Fruit fly (Drosophila melanogaster) whole organism, embryonic: ENCODE results near the gene CG9166.
A peak's percentile ranks its signal among the peaks of the same experiment; 100 is the strongest.

Experiments used
- B-H1 ChIP-seq: fragments of 200-800 bp; sonication (Bioruptor generic); IDR thresholded peaks from 3 replicates; pipeline ENCODE4 v1.3.6; 2022; ENCODE audit warnings: missing biosample characterization, missing genetic modification characterization
- CG10147 ChIP-seq: fragments of 200-800 bp; sonication (Bioruptor generic); optimal IDR thresholded peaks from 2 replicates; lab custom pipeline; 2019; ENCODE audit warnings: missing biosample characterization, mild to moderate bottlenecking, missing genetic modification characterization, moderate library complexity
- CG10366 ChIP-seq: fragments of 200-800 bp; sonication (Bioruptor generic); IDR thresholded peaks from 2 replicates; pipeline ENCODE4 v1.3.6; 2022; ENCODE audit warnings: missing biosample characterization, missing genetic modification characterization
- CG10979 ChIP-seq: fragments of 200-800 bp; sonication (Bioruptor generic); optimal IDR thresholded peaks from 2 replicates; lab custom pipeline; 2018; ENCODE audit warnings: missing biosample characterization, mild to moderate bottlenecking, missing genetic modification characterization, moderate library complexity
- CG11085 ChIP-seq: fragments of 200-800 bp; sonication (Bioruptor generic); IDR thresholded peaks from 2 replicates; pipeline ENCODE4 v1.3.6; 2022; ENCODE audit warnings: missing biosample characterization, missing genetic modification characterization
- CG11504 ChIP-seq: fragments of 200-800 bp; sonication (Bioruptor generic); optimal IDR thresholded peaks from 3 replicates; lab custom pipeline; 2019; ENCODE audit warnings: missing biosample characterization, mild to moderate bottlenecking, missing genetic modification characterization, moderate library complexity
- CG11560 ChIP-seq: fragments of 200-800 bp; sonication (Bioruptor generic); IDR thresholded peaks from 3 replicates; pipeline ENCODE4 v1.3.6; 2022; ENCODE audit warnings: missing biosample characterization, missing genetic modification characterization
- CG11695 ChIP-seq: fragments of 200-800 bp; sonication (Bioruptor generic); IDR thresholded peaks from 3 replicates; pipeline ENCODE4 v1.3.6; 2022; ENCODE audit warnings: missing biosample characterization, missing genetic modification characterization
- CG12104 ChIP-seq: fragments of 200-800 bp; sonication (Bioruptor generic); optimal IDR thresholded peaks from 3 replicates; lab custom pipeline; 2016; ENCODE audit warnings: missing biosample characterization, missing genetic modification characterization
- CG14667 ChIP-seq: fragments of 200-800 bp; sonication (Bioruptor generic); IDR thresholded peaks from 2 replicates; pipeline ENCODE4 v1.3.6; 2022; ENCODE audit warnings: missing biosample characterization, missing genetic modification characterization
- CG14860 ChIP-seq: fragments of 200-800 bp; sonication (Bioruptor generic); IDR thresholded peaks from 3 replicates; pipeline ENCODE4 v1.3.6; 2022; ENCODE audit warnings: missing biosample characterization, missing genetic modification characterization; ENCODE audit not compliant: partially characterized antibody
- CG17385 ChIP-seq: fragments of 200-800 bp; sonication (Bioruptor generic); optimal IDR thresholded peaks from 3 replicates; lab custom pipeline; 2018; ENCODE audit warnings: missing biosample characterization, mild to moderate bottlenecking, missing genetic modification characterization
- CG17829 ChIP-seq: fragments of 200-800 bp; optimal IDR thresholded peaks from 2 replicates; lab custom pipeline; 2019; ENCODE audit warnings: missing biosample characterization, mild to moderate bottlenecking, missing genetic modification characterization, moderate library complexity
- CG2875 ChIP-seq: fragments of 200-800 bp; sonication (Bioruptor generic); optimal IDR thresholded peaks from 2 replicates; lab custom pipeline; 2017; ENCODE audit warnings: missing biosample characterization, mild to moderate bottlenecking, missing genetic modification characterization, missing genetic modification reagents
- CG33557 ChIP-seq: fragments of 200-800 bp; sonication (Bioruptor generic); optimal IDR thresholded peaks from 2 replicates; lab custom pipeline; 2019; ENCODE audit warnings: missing biosample characterization, mild to moderate bottlenecking, missing genetic modification characterization, moderate library complexity
- CG3407 ChIP-seq: fragments of 200-800 bp; sonication (Bioruptor generic); optimal IDR thresholded peaks from 2 replicates; lab custom pipeline; 2018; ENCODE audit warnings: missing biosample characterization, mild to moderate bottlenecking, missing genetic modification characterization
- CG3838 ChIP-seq: fragments of 200-800 bp; sonication (Bioruptor generic); optimal IDR thresholded peaks from 3 replicates; lab custom pipeline; 2016; ENCODE audit warnings: missing biosample characterization, missing genetic modification characterization
- CG43689 ChIP-seq: fragments of 200-800 bp; sonication (Bioruptor generic); IDR thresholded peaks from 2 replicates; pipeline ENCODE4 v1.3.6; 2022; ENCODE audit warnings: missing biosample characterization, missing genetic modification characterization
- CG4730 ChIP-seq: fragments of 200-800 bp; sonication (Bioruptor generic); IDR thresholded peaks from 2 replicates; pipeline ENCODE4 v1.3.6; 2022; ENCODE audit warnings: missing biosample characterization, missing genetic modification characterization
- CG7372 ChIP-seq: fragments of 200-800 bp; sonication (Bioruptor generic); IDR thresholded peaks from 2 replicates; pipeline ENCODE4 v1.3.6; 2022; ENCODE audit warnings: missing biosample characterization, missing genetic modification characterization
- CG7786 ChIP-seq: fragments of 200-800 bp; sonication (Bioruptor generic); optimal IDR thresholded peaks from 2 replicates; lab custom pipeline; 2016; ENCODE audit warnings: missing biosample characterization, missing genetic modification characterization
- CG8388 ChIP-seq: fragments of 200-800 bp; sonication (Bioruptor generic); optimal IDR thresholded peaks from 2 replicates; lab custom pipeline; 2019; ENCODE audit warnings: missing biosample characterization, mild to moderate bottlenecking, missing genetic modification characterization, moderate library complexity
- CrebB ChIP-seq: fragments of 200-800 bp; sonication (Bioruptor generic); optimal IDR thresholded peaks from 3 replicates; lab custom pipeline; 2018; ENCODE audit warnings: missing biosample characterization, mild to moderate bottlenecking, missing genetic modification characterization
- D19A ChIP-seq: fragments of 200-800 bp; optimal IDR thresholded peaks from 3 replicates; lab custom pipeline; 2019; ENCODE audit warnings: missing biosample characterization, mild to moderate bottlenecking, missing genetic modification characterization, moderate library complexity
- E2f2 ChIP-seq: fragments of 200-800 bp; sonication (Bioruptor generic); IDR thresholded peaks from 2 replicates; pipeline ENCODE4 v1.3.6; 2022; ENCODE audit warnings: missing biosample characterization, missing genetic modification characterization
- Hmr ChIP-seq: fragments of 200-800 bp; sonication (Bioruptor generic); optimal IDR thresholded peaks from 3 replicates; lab custom pipeline; 2017; ENCODE audit warnings: mild to moderate bottlenecking, missing biosample characterization, missing genetic modification reagents, missing genetic modification characterization
- Meics ChIP-seq: fragments of 200-800 bp; sonication (Bioruptor generic); optimal IDR thresholded peaks from 2 replicates; lab custom pipeline; 2017; ENCODE audit warnings: missing biosample characterization, mild to moderate bottlenecking, missing genetic modification characterization
- Mrtf ChIP-seq: fragments of 200-800 bp; sonication (Bioruptor generic); IDR thresholded peaks from 3 replicates; pipeline ENCODE4 v1.3.6; 2022; ENCODE audit warnings: missing biosample characterization, missing genetic modification characterization
- Myb ChIP-seq: fragments of 200-800 bp; sonication (Bioruptor generic); optimal IDR thresholded peaks from 2 replicates; lab custom pipeline; 2016; ENCODE audit warnings: missing biosample characterization, missing genetic modification characterization
- NFAT ChIP-seq: fragments of 200-800 bp; sonication (Bioruptor generic); IDR thresholded peaks from 2 replicates; pipeline ENCODE4 v1.3.6; 2022; ENCODE audit warnings: missing biosample characterization, missing genetic modification characterization
- NfI ChIP-seq: fragments of 200-800 bp; sonication (Bioruptor generic); optimal IDR thresholded peaks from 3 replicates; lab custom pipeline; 2018; ENCODE audit warnings: missing biosample characterization, mild to moderate bottlenecking, missing genetic modification characterization, moderate library complexity
- Oli ChIP-seq: fragments of 200-800 bp; sonication (Bioruptor generic); optimal IDR thresholded peaks from 2 replicates; lab custom pipeline; 2018; ENCODE audit warnings: missing biosample characterization, mild to moderate bottlenecking, missing genetic modification characterization, moderate library complexity
- Rx ChIP-seq: fragments of 200-800 bp; sonication (Bioruptor generic); IDR thresholded peaks from 2 replicates; pipeline ENCODE4 v1.3.6; 2022; ENCODE audit warnings: missing biosample characterization, missing genetic modification characterization
- Ssrp ChIP-seq: fragments of 200-800 bp; sonication (Bioruptor generic); optimal IDR thresholded peaks from 2 replicates; lab custom pipeline; 2018; ENCODE audit warnings: missing biosample characterization, mild to moderate bottlenecking, missing genetic modification characterization, moderate library complexity
- aop ChIP-seq: fragments of 200-800 bp; sonication (Bioruptor generic); IDR thresholded peaks from 2 replicates; pipeline ENCODE4 v1.3.6; 2022; ENCODE audit warnings: missing biosample characterization, missing genetic modification characterization
- ara ChIP-seq: fragments of 200-800 bp; sonication (Bioruptor generic); IDR thresholded peaks from 2 replicates; pipeline ENCODE4 v1.3.6; 2022; ENCODE audit warnings: missing biosample characterization, missing genetic modification characterization
- cg ChIP-seq: fragments of 200-800 bp; sonication (Bioruptor generic); optimal IDR thresholded peaks from 3 replicates; lab custom pipeline; 2019; ENCODE audit warnings: missing biosample characterization, mild to moderate bottlenecking, missing genetic modification characterization, moderate library complexity
- ems ChIP-seq: fragments of 200-800 bp; sonication (Bioruptor generic); optimal IDR thresholded peaks from 3 replicates; lab custom pipeline; 2016; ENCODE audit warnings: missing biosample characterization, missing genetic modification characterization
- en ChIP-seq: fragments of 200-800 bp; sonication (Bioruptor generic); optimal IDR thresholded peaks from 2 replicates; lab custom pipeline; 2016; ENCODE audit warnings: missing biosample characterization, missing genetic modification characterization
- grn ChIP-seq: fragments of 200-800 bp; sonication (Bioruptor generic); optimal IDR thresholded peaks from 3 replicates; lab custom pipeline; 2017; ENCODE audit warnings: missing biosample characterization, missing genetic modification characterization
- gro ChIP-seq: fragments of 200-800 bp; sonication (Bioruptor generic); optimal IDR thresholded peaks from 2 replicates; lab custom pipeline; 2016; ENCODE audit warnings: missing biosample characterization, missing genetic modification characterization
- inv ChIP-seq: fragments of 200-800 bp; sonication (Bioruptor generic); IDR thresholded peaks from 2 replicates; pipeline ENCODE4 v1.3.6; 2022; ENCODE audit warnings: missing biosample characterization, missing genetic modification characterization; ENCODE audit not compliant: partially characterized antibody
- pita ChIP-seq: fragments of 200-800 bp; sonication (Bioruptor generic); optimal IDR thresholded peaks from 2 replicates; lab custom pipeline; 2017; ENCODE audit warnings: missing biosample characterization, mild to moderate bottlenecking, missing genetic modification characterization
- ro ChIP-seq: fragments of 200-800 bp; sonication (Bioruptor generic); IDR thresholded peaks from 2 replicates; pipeline ENCODE4 v1.3.6; 2022; ENCODE audit warnings: missing biosample characterization, missing genetic modification characterization
- salm ChIP-seq: fragments of 200-800 bp; sonication (Bioruptor generic); optimal IDR thresholded peaks from 2 replicates; lab custom pipeline; 2018; ENCODE audit warnings: missing biosample characterization, mild to moderate bottlenecking, missing genetic modification characterization
- tna ChIP-seq: fragments of 200-800 bp; sonication (Bioruptor generic); IDR thresholded peaks from 2 replicates; pipeline ENCODE4 v1.3.6; 2022; ENCODE audit warnings: missing biosample characterization, missing genetic modification characterization; ENCODE audit not compliant: partially characterized antibody
- unpg ChIP-seq: fragments of 200-800 bp; sonication (Bioruptor generic); optimal IDR thresholded peaks from 3 replicates; lab custom pipeline; 2018; ENCODE audit warnings: missing biosample characterization, mild to moderate bottlenecking, missing genetic modification characterization, moderate library complexity
- wor ChIP-seq: fragments of 200-800 bp; sonication (Bioruptor generic); IDR thresholded peaks from 2 replicates; pipeline ENCODE4 v1.3.6; 2022; ENCODE audit warnings: missing biosample characterization, missing genetic modification characterization
- zf30C ChIP-seq: fragments of 200-800 bp; sonication (Bioruptor generic); optimal IDR thresholded peaks from 3 replicates; lab custom pipeline; 2018; ENCODE audit warnings: missing biosample characterization, mild to moderate bottlenecking, missing genetic modification characterization

Gene CG9166

dm6 chr3L:1319097-1319725 is 31.7 kb upstream of the CG9166 start (continued):
- TF ChIP-seq CG10147 (GFP tag; lab: Kevin White, UChicago) (peak; percentile 44), CG17829 (tag; lab: Kevin White, UChicago) (peak; percentile 84), Myb (peak; percentile 22), Mrtf (GFP tag; lab: Robert Waterston, UW) (peak; percentile 56; the same call in 1 of the 3 replicates), B-H1 (GFP tag; lab: Robert Waterston, UW) (peak; percentile 73), CG7372 (0 out of 2 replicates have a peak, but pooled peaks have one; percentile 39), Ssrp (tag; lab: Kevin White, UChicago) (peak; percentile 83), CG14860 (GFP tag; lab: Robert Waterston, UW) (no peak), ro (GFP tag; lab: Robert Waterston, UW) (peak; percentile 45; the same call in 1 of the 2 replicates), inv (GFP tag; lab: Robert Waterston, UW) (no peak), CG7786 (peak; percentile 52), aop (GFP tag; lab: Robert Waterston, UW) (peak; percentile 62; the same call in 1 of the 2 replicates), salm (tag; lab: Kevin White, UChicago) (peak; percentile 29), Meics (GFP tag; lab: Kevin White, UChicago) (peak; percentile 58), NFAT (GFP tag; lab: Robert Waterston, UW) (no peak), pita (GFP tag; lab: Kevin White, UChicago) (no peak), Oli (tag; lab: Kevin White, UChicago) (peak; percentile 81), NfI (peak; percentile 80), CG33557 (GFP tag; lab: Kevin White, UChicago) (peak; percentile 41), CG4730 (GFP tag; lab: Robert Waterston, UW) (peak; percentile 59), ara (GFP tag; lab: Robert Waterston, UW) (peak; percentile 88), CG11085 (GFP tag; lab: Robert Waterston, UW) (no peak), E2f2 (GFP tag; lab: Robert Waterston, UW) (peak; percentile 48; the same call in 1 of the 2 replicates), CG14667 (peak; percentile 41; the same call in 1 of the 2 replicates), CG10366 (GFP tag; lab: Robert Waterston, UW) (peak; percentile 81), CG17385 (GFP tag; lab: Kevin White, UChicago) (peak; percentile 75), CG11695 (GFP tag; lab: Robert Waterston, UW) (peak; percentile 62), Rx (GFP tag; lab: Robert Waterston, UW) (peak; percentile 71), unpg (GFP tag; lab: Kevin White, UChicago) (peak; percentile 81), cg (GFP tag; lab: Kevin White, UChicago) (no peak), CG11560 (tag; lab: Robert Waterston, UW) (no peak), CG3407 (GFP tag; lab: Kevin White, UChicago) (peak; percentile 75), CG2875 (GFP tag; lab: Kevin White, UChicago) (peak; percentile 82), wor (peak; percentile 81), CG12104 (GFP tag; lab: Kevin White, UChicago) (peak; percentile 16), CG43689 (peak; percentile 30; the same call in 1 of the 2 replicates), ems (GFP tag; lab: Kevin White, UChicago) (peak; percentile 77), Hmr (GFP tag; lab: Kevin White, UChicago) (no peak), grn (GFP tag; lab: Kevin White, UChicago) (peak; percentile 43), CG11504 (peak; percentile 89), CG10979 (peak; percentile 86), CrebB (tag; lab: Kevin White, UChicago) (peak; percentile 58), CG8388 (GFP tag; lab: Kevin White, UChicago) (peak; percentile 79), en (GFP tag; lab: Kevin White, UChicago) (peak; percentile 49), D19A (peak; percentile 77), tna (0 out of 2 replicates have a peak, but pooled peaks have one; percentile 12), CG3838 (GFP tag; lab: Kevin White, UChicago) (no peak), zf30C (GFP tag; lab: Kevin White, UChicago) (peak; percentile 12), gro (GFP tag; lab: Kevin White, UChicago) (no peak)
